Worm (Caenorhabditis elegans) whole organism, late embryonic: ENCODE measurements around the gene C01G10.15.
"Not testable (repeated sequence)": the region's sequence is repeated elsewhere in the genome, so short reads cannot be mapped to it uniquely, and the experiment has no call there.

Experiments used
- K09A11.1 ChIP-seq: sonication (generic microtip); optimal IDR thresholded peaks from 2 replicates; lab custom pipeline; 2017; ENCODE audit warnings: antibody characterized with exemption, mild to moderate bottlenecking, missing genetic modification characterization, missing compliant biosample characterization; ENCODE audit not compliant: insufficient read depth
- ama-1 ChIP-seq: fragments of 150-350 bp; optimal IDR thresholded peaks from 2 replicates; lab custom pipeline; 2014
- ceh-31 ChIP-seq: sonication (generic microtip); optimal IDR thresholded peaks from 2 replicates; lab custom pipeline; 2016; ENCODE audit warnings: missing genetic modification characterization, missing compliant biosample characterization
- hlh-15 ChIP-seq: sonication (generic microtip); optimal IDR thresholded peaks from 2 replicates; lab custom pipeline; 2016; ENCODE audit warnings: missing genetic modification characterization, missing compliant biosample characterization
- pha-4 ChIP-seq: fragments of 150-350 bp; optimal IDR thresholded peaks from 2 replicates; lab custom pipeline; 2018; ENCODE audit warnings: missing biosample characterization, missing genetic modification reagents, missing genetic modification characterization
- rnt-1 ChIP-seq: sonication (generic microtip); optimal IDR thresholded peaks from 2 replicates; lab custom pipeline; 2016; ENCODE audit warnings: missing genetic modification characterization, missing compliant biosample characterization
- sox-4 ChIP-seq: sonication (generic microtip); optimal IDR thresholded peaks from 2 replicates; lab custom pipeline; 2017; ENCODE audit warnings: mild to moderate bottlenecking, missing genetic modification characterization, inconsistent platforms, missing compliant biosample characterization
- unc-42 ChIP-seq: sonication (generic microtip); optimal IDR thresholded peaks from 2 replicates; lab custom pipeline; 2016; ENCODE audit warnings: missing genotype, missing genetic modification characterization, missing compliant biosample characterization
- unc-55 ChIP-seq: sonication (generic microtip); optimal IDR thresholded peaks from 2 replicates; lab custom pipeline; 2017; ENCODE audit warnings: missing biosample characterization, missing genetic modification reagents, missing genetic modification characterization
- ztf-16 ChIP-seq: sonication (generic microtip); optimal IDR thresholded peaks from 2 replicates; lab custom pipeline; 2017; ENCODE audit warnings: missing genetic modification characterization, missing compliant biosample characterization

DNA sequence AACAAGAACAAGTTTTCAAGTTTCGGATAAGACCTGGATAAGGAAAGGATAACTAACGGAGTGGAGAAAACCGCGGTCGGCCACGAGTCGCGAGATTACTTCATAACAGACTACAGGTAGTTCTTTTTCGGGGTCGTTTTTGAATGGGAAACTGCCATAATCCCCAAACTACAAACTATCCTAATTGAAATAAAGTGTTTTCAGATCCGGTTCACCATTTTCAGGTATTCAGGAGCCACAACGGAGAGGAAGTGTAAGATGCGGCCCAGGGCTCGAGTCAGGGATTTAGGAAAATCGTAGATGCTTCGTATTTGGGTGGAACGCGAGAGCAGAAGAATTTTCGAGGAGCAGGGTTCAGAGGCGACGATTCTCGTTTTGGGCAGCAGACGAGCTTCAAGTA, 28.9 kb upstream of the C01G10.15 start, which contains the start of gene T01G5.8:
- not testable (repeated sequence) for TF ChIP-seq ama-1 (lab: Kevin White, UChicago); unc-42; ztf-16; sox-4 (tag; lab: Kevin White, UChicago); rnt-1 (tag; lab: Kevin White, UChicago); hlh-15; ceh-31 (tag; lab: Kevin White, UChicago); K09A11.1 (tag; lab: Kevin White, UChicago); unc-55; pha-4 (tag; lab: Kevin White, UChicago)
